Worm (Caenorhabditis elegans) whole organism, L3 larva: ENCODE data around the gene C27H6.8.

Experiments
- daf-12 ChIP-seq: fragments of 150-350 bp; optimal IDR thresholded peaks from 2 replicates; lab custom pipeline; 2014; ENCODE audit warnings: missing biosample characterization, missing genetic modification reagents, missing genetic modification characterization
- fos-1 ChIP-seq: fragments of 150-350 bp; optimal IDR thresholded peaks from 2 replicates; lab custom pipeline; 2014; ENCODE audit warnings: missing biosample characterization, missing genetic modification characterization
- jun-1 ChIP-seq: fragments of 150-350 bp; optimal IDR thresholded peaks from 2 replicates; lab custom pipeline; 2014; ENCODE audit warnings: missing biosample characterization, missing genetic modification reagents, missing genetic modification characterization
- mml-1 ChIP-seq: fragments of 150-350 bp; sonication (generic microtip); optimal IDR thresholded peaks from 3 replicates; lab custom pipeline; 2014; ENCODE audit warnings: missing biosample characterization, missing genetic modification characterization
- nhr-11 ChIP-seq: fragments of 150-350 bp; optimal IDR thresholded peaks from 2 replicates; lab custom pipeline; 2014; ENCODE audit warnings: missing biosample characterization, missing genetic modification characterization
- nhr-77 ChIP-seq: fragments of 150-350 bp; optimal IDR thresholded peaks from 2 replicates; lab custom pipeline; 2014; ENCODE audit warnings: missing biosample characterization, missing genetic modification characterization
- pha-4 ChIP-seq: fragments of 150-350 bp; optimal IDR thresholded peaks from 2 replicates; lab custom pipeline; 2014; ENCODE audit warnings: missing biosample characterization, missing genetic modification reagents, missing genetic modification characterization

ce11 chrV:9958231-9958630, 29.4 kb downstream of the C27H6.8 start, which contains the start of gene anmt-3:
- TF ChIP-seq jun-1 (no peak), pha-4 (tag; lab: Kevin White, UChicago) (no peak), daf-12 (tag; lab: Kevin White, UChicago) (no peak), mml-1 (tag; lab: Kevin White, UChicago) (no peak), nhr-11 (tag; lab: Kevin White, UChicago) (no peak), fos-1 (tag; lab: Kevin White, UChicago) (no peak), nhr-77 (tag; lab: Kevin White, UChicago) (no peak)
